Fruit fly (Drosophila melanogaster): ENCODE data around the gene CG14456.

dm6 chr3L:22642276-22642900, 44.6 kb upstream of the CG14456 start:
- TF ChIP-seq Dfd (GFP tag; optimal IDR thresholded peaks at IDR 0.05) (no peak), dsf (GFP tag; optimal IDR thresholded peaks at IDR 0.05; ENCODE audit: borderline replicate concordance) (no peak)

All from whole organism, wandering third instar larva.